Worm (Caenorhabditis elegans): ENCODE data around the gene ztf-7.

Gene ztf-7

DNA sequence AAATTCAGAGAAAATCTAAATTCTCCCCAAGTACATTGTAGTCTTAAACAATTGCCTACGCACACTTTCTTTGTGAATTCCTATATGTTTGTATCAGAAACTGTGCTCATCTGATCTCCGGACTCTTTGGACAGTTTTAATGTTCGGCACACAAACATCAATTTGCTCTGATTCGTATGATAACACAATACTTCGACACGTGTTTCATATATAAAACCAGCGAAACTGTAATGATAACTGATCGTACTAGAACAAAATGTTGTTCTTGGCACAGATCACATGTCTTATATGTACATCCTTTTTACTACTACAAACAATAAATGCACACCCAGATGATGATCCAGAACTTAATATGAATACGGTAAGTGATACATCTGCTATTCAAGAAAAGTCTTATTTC lies 1.8 kb upstream of the ztf-7 start, which contains the start of gene lipl-2:
TSS of gene lipl-2 (plus strand) at position 236 of the 400 bp plus-strand sequence.
- TF ChIP-seq cog-1 (tag; optimal IDR thresholded peaks at IDR 0.05) (no peak), ztf-23 (GFP tag; IDR thresholded peaks at IDR 0.05) (no peak), ztf-29 (GFP tag; IDR thresholded peaks at IDR 0.05) (no peak), klf-2 (GFP tag; conservative IDR thresholded peaks at IDR 0.05) (no peak), tab-1 (GFP tag; IDR thresholded peaks at IDR 0.05) (no peak)

DNA sequence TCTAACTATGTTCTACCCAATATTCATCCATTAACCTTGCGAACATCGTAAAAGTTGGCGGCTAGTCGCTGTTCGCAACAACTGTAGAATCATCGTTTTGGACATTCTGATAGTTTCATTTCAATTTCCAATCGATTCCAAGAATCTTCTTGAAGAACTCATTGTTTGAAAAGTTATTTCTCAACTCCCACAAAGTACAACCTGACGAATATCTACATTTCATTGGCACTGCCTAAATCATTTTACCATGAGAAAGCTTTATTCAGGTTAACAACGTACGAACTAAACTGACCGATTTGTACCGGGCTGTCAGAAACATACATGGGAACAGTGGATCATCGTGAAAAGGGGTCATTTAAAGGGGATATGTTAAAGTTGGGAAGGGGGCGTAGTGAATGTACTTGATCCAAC lies 2.8 kb downstream of the ztf-7 start, which contains the start of gene F46B6.6:
TSS of gene F46B6.6 (minus strand) at position 148 of the 411 bp plus-strand sequence.
- no peak for TF ChIP-seq med-1 (GFP tag; optimal IDR thresholded peaks at IDR 0.05; ENCODE audit: insufficient read depth)
- no peak for TF ChIP-seq ztf-29 (GFP tag; IDR thresholded peaks at IDR 0.05)
- TF ChIP-seq ref-1 (GFP tag; conservative IDR thresholded peaks at IDR 0.05): no peak
- TF ChIP-seq cog-1 (tag; optimal IDR thresholded peaks at IDR 0.05): no peak
- no peak for TF ChIP-seq klf-2 (GFP tag; conservative IDR thresholded peaks at IDR 0.05)
- TF ChIP-seq tab-1 (GFP tag; IDR thresholded peaks at IDR 0.05): no peak
- TF ChIP-seq flt-1 (GFP tag; IDR thresholded peaks at IDR 0.05): no peak
- no peak for TF ChIP-seq T22C8.4 (GFP tag; IDR thresholded peaks at IDR 0.05)
- no peak for TF ChIP-seq ztf-23 (GFP tag; IDR thresholded peaks at IDR 0.05)

DNA sequence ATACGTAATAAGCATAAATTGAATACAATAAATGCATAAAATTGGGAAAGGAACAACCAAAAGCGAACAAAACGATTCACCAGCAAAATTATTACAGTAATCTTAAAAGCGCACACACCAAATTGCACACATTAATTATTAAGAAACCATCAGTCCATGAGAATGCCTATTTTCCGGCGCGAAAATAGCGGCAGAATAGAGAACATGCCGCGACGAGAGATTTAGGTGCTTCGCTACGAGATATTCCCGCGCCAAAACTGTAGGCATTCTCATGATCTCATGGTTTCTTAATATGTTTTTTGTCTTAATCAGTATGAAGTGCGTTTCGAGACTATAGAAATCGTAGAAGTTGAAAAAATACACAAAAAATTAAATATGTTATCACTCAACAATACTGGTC lies 5.3 kb downstream of the ztf-7 start:
- TF ChIP-seq tab-1 (GFP tag; IDR thresholded peaks at IDR 0.05): no peak
- no peak for TF ChIP-seq med-1 (GFP tag; optimal IDR thresholded peaks at IDR 0.05; ENCODE audit: insufficient read depth)
- no peak for TF ChIP-seq klf-2 (GFP tag; conservative IDR thresholded peaks at IDR 0.05)
- TF ChIP-seq cog-1 (tag; optimal IDR thresholded peaks at IDR 0.05): no peak
- no peak for TF ChIP-seq ztf-29 (GFP tag; IDR thresholded peaks at IDR 0.05)

DNA sequence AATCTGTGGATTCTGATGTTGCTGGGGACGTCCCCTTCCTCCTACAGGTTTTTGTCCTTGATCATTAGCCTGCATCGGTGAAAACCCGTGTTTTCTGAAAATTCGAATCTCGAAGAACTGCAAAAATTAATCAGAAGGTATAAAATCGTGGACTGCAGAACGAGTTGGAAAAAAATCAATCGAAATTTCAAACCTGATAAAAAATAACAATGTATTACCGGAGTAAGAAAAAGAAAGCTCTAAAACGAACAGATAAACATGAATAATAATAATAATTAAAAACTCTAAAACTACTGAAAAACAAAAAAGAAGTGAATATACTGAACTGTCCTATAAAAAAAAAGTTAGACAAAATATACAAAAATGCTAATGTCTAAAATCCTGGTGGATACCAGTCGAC lies 6.5 kb downstream of the ztf-7 start, which contains the start of gene F46B6.5:
TSS of gene F46B6.5 (minus strand) at position 101 of the 400 bp plus-strand sequence.
- TF ChIP-seq klf-2 (GFP tag; conservative IDR thresholded peaks at IDR 0.05): no peak
- no peak for TF ChIP-seq med-1 (GFP tag; optimal IDR thresholded peaks at IDR 0.05; ENCODE audit: insufficient read depth)
- TF ChIP-seq ref-1 (GFP tag; conservative IDR thresholded peaks at IDR 0.05): no peak
- no peak for TF ChIP-seq flt-1 (GFP tag; IDR thresholded peaks at IDR 0.05)
- TF ChIP-seq T22C8.4 (GFP tag; IDR thresholded peaks at IDR 0.05): no peak
- TF ChIP-seq cog-1 (tag; optimal IDR thresholded peaks at IDR 0.05): no peak
- TF ChIP-seq ztf-29 (GFP tag; IDR thresholded peaks at IDR 0.05): no peak
- no peak for TF ChIP-seq ztf-23 (GFP tag; IDR thresholded peaks at IDR 0.05)
- TF ChIP-seq tab-1 (GFP tag; IDR thresholded peaks at IDR 0.05): no peak

DNA sequence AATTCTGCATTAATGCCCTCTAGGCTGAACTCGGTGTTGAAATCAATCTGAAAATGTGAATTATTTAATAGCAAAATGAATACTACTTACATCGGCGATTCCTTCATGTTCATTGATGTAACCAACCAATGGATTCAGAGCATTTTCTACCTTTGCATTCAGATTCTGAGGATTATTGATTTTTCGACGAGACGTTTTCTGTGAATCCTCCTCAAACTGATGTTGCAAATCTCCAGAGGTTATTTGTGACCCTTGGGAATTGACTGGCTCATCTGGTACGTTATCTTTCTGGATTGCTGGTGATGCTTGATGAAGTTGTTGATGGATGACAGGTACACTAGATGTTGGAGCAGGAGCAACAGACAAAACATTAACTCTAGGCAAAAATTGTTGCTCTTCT lies 7.5 kb downstream of the ztf-7 start:
- TF ChIP-seq ztf-23 (GFP tag; IDR thresholded peaks at IDR 0.05): no peak
- no peak for TF ChIP-seq tab-1 (GFP tag; IDR thresholded peaks at IDR 0.05)
- TF ChIP-seq ref-1 (GFP tag; conservative IDR thresholded peaks at IDR 0.05): no peak
- no peak for TF ChIP-seq med-1 (GFP tag; optimal IDR thresholded peaks at IDR 0.05; ENCODE audit: insufficient read depth)
- TF ChIP-seq cog-1 (tag; optimal IDR thresholded peaks at IDR 0.05): no peak
- TF ChIP-seq ztf-29 (GFP tag; IDR thresholded peaks at IDR 0.05): no peak
- TF ChIP-seq klf-2 (GFP tag; conservative IDR thresholded peaks at IDR 0.05): no peak
- TF ChIP-seq T22C8.4 (GFP tag; IDR thresholded peaks at IDR 0.05): peak; percentile 30; the same call in 1 of the 2 replicates
- TF ChIP-seq flt-1 (GFP tag; IDR thresholded peaks at IDR 0.05): no peak

DNA sequence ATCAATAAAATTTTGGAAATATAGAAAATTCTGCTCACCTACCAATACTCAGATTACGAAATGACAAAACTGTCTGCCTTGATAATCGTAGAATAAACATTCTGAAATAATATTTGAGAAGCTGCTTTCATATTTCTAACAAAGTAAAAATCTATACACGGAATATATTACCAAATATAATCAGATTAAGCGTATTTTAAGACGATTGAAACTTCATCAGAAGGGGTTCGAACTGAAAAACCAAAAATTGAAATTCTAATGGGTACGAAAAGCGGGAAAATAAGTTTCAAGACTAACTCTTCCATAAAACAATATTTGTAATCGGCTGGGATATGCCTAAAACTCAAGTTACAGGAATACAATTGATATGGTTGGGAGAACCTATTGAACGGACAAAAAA lies 10.1 kb downstream of the ztf-7 start, which contains the start of gene F46B6.4:
TSS of gene F46B6.4 (minus strand) at position 101 of the 400 bp plus-strand sequence.
- TF ChIP-seq ref-1 (GFP tag; conservative IDR thresholded peaks at IDR 0.05) (no peak), klf-2 (GFP tag; conservative IDR thresholded peaks at IDR 0.05) (no peak), cog-1 (tag; optimal IDR thresholded peaks at IDR 0.05) (no peak), ztf-29 (GFP tag; IDR thresholded peaks at IDR 0.05) (no peak), med-1 (GFP tag; optimal IDR thresholded peaks at IDR 0.05; ENCODE audit: insufficient read depth) (no peak), T22C8.4 (GFP tag; IDR thresholded peaks at IDR 0.05) (no peak), flt-1 (GFP tag; IDR thresholded peaks at IDR 0.05) (no peak), ztf-23 (GFP tag; IDR thresholded peaks at IDR 0.05) (no peak), tab-1 (GFP tag; IDR thresholded peaks at IDR 0.05) (no peak)

DNA sequence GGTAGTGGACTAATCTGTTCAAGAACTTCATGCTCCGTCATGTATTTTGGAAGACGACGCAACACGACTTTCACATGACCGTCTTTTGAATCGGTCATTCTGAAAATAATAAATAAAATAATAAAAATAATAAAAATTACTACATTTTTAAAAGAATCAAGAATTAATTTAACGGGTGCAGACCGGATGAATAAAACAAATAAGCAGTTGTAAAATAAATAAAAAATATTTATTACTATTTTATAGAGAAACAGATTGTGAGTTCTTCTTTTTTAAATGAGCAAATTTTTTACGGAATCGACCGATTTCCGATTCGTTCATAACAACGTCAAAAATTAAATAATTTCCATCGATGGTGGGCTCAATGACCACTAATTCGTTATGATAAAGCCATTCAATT lies 11.9 kb downstream of the ztf-7 start, which contains the start of gene smg-4:
TSS of gene smg-4 (minus strand) at position 101 of the 400 bp plus-strand sequence.
- TF ChIP-seq tab-1 (GFP tag; IDR thresholded peaks at IDR 0.05): no peak
- TF ChIP-seq klf-2 (GFP tag; conservative IDR thresholded peaks at IDR 0.05): no peak
- no peak for TF ChIP-seq med-1 (GFP tag; optimal IDR thresholded peaks at IDR 0.05; ENCODE audit: insufficient read depth)
- TF ChIP-seq ztf-29 (GFP tag; IDR thresholded peaks at IDR 0.05): no peak
- no peak for TF ChIP-seq cog-1 (tag; optimal IDR thresholded peaks at IDR 0.05)
- no peak for TF ChIP-seq ref-1 (GFP tag; conservative IDR thresholded peaks at IDR 0.05)
- TF ChIP-seq ztf-23 (GFP tag; IDR thresholded peaks at IDR 0.05): no peak
- TF ChIP-seq flt-1 (GFP tag; IDR thresholded peaks at IDR 0.05): no peak
- TF ChIP-seq T22C8.4 (GFP tag; IDR thresholded peaks at IDR 0.05): no peak

DNA sequence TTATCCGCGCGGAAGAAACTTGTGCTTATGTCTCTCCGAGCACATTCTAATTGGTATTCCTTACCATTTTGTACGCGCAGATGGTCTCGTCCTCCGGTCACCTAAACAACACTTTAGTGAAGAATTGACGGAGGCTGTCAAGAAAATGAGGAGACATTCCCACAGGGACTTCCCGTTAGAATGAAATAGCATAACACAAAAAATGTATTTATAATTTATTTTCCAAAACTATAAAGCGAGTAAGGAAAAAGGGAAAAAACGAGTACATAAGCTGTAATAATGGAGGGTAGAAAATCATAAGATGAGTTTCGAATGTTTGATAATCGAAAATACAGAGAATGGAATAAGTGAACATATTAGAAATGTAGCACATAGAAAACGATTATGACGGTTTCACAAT lies 13.8 kb downstream of the ztf-7 start, which contains the start of gene F46B6.12:
TSS of gene F46B6.12 (minus strand) at position 101 of the 400 bp plus-strand sequence.
- TF ChIP-seq ztf-23 (GFP tag; IDR thresholded peaks at IDR 0.05): no peak
- no peak for TF ChIP-seq tab-1 (GFP tag; IDR thresholded peaks at IDR 0.05)
- TF ChIP-seq med-1 (GFP tag; optimal IDR thresholded peaks at IDR 0.05; ENCODE audit: insufficient read depth): no peak
- no peak for TF ChIP-seq cog-1 (tag; optimal IDR thresholded peaks at IDR 0.05)
- TF ChIP-seq flt-1 (GFP tag; IDR thresholded peaks at IDR 0.05): no peak
- TF ChIP-seq klf-2 (GFP tag; conservative IDR thresholded peaks at IDR 0.05): no peak
- no peak for TF ChIP-seq ztf-29 (GFP tag; IDR thresholded peaks at IDR 0.05)
- no peak for TF ChIP-seq T22C8.4 (GFP tag; IDR thresholded peaks at IDR 0.05)
- no peak for TF ChIP-seq ref-1 (GFP tag; conservative IDR thresholded peaks at IDR 0.05)

DNA sequence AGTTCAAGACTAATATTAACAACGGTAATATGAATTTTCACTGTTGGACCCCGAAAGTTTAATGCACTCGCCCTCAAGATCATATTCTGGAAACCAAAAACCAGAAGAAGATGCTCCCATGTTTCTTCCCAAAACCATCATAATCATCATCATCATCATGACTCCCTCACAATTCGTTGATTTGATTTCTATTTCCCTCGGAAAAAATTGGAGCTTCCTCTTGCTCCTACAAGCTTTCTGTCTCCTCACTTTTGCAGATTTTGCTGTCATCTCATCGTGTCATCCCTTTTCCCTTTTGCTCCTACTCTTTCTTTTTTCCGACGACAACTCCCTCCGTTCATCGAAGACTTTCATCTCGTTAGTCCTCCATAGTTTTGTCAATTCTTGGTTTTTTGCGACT lies 17.5 kb downstream of the ztf-7 start, which contains the start of gene F46B6.2:
TSS of gene F46B6.2 (plus strand) at position 316 of the 400 bp plus-strand sequence.
- TF ChIP-seq med-1 (GFP tag; optimal IDR thresholded peaks at IDR 0.05; ENCODE audit: insufficient read depth) (no peak), flt-1 (GFP tag; IDR thresholded peaks at IDR 0.05) (no peak), cog-1 (tag; optimal IDR thresholded peaks at IDR 0.05) (no peak), klf-2 (GFP tag; conservative IDR thresholded peaks at IDR 0.05) (no peak), ztf-29 (GFP tag; IDR thresholded peaks at IDR 0.05) (no peak), tab-1 (GFP tag; IDR thresholded peaks at IDR 0.05) (no peak), ref-1 (GFP tag; conservative IDR thresholded peaks at IDR 0.05) (no peak), ztf-23 (GFP tag; IDR thresholded peaks at IDR 0.05) (no peak), T22C8.4 (GFP tag; IDR thresholded peaks at IDR 0.05) (no peak)

Measured in whole organism, midembryonic.